Fruit fly (Drosophila melanogaster): ENCODE measurements around the gene CG5004.

CG5004 gene

DNA sequence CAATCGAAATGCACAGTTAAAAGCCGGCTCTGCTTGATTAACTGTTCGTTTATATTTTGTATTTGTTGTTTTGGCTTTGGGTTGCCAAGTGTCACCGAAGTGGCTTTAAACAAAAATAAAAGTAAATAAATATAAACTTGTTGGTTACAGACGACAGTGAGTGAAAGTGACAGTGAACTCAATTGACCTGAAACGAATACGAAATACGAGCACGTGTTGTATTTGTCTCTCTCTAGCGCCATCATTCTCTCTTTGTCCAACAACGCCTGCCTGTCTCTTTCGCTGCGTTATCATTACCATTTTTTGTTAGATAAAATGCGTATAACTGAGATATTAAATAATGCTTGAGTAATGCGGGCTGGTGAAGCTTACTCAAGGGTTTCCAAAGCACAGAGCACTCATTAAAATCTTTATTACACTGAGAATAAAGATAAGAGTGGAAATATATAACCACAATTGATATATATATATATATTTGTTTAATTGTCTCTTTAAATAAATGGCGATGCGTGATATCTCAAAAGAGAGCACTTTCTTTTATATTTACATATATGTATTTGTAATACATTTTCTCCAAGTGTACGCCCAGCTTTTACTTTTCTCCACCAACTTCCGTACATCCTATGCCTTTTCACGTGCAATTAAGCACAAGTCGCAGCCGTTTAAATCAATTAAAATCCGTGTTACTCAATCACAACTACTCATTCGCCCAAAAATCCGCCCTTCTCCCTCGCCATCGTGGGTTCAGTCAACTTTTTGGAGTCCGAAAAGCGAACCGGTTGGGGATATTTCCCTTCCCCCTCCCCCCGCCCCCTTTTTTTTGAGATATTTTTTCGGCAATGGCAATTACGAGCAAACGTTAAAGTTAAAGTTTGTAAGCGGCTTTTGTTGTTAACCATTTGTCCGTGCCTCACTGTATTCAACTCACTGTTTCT, 74.1 kb downstream of the CG5004 start (continued):
- TF ChIP-seq Atf3 (GFP tag; optimal IDR thresholded peaks at IDR 0.05) (no peak), al (GFP tag; IDR thresholded peaks at IDR 0.05) (no peak), abd-A (tag; optimal IDR thresholded peaks at IDR 0.05) (no peak)

- TF ChIP-seq phol (tag; optimal IDR thresholded peaks at IDR 0.05) (no peak), ham (GFP tag; IDR thresholded peaks at IDR 0.05) (no peak), ems (GFP tag; optimal IDR thresholded peaks at IDR 0.05) (no peak), BEAF-32 (GFP tag; optimal IDR thresholded peaks at IDR 0.05) (no peak)
Measured at dm6 chrX:17183486-17183885, 76.1 kb downstream of the CG5004 start.

Measured in whole organism, embryonic.